Fruit fly (Drosophila melanogaster) whole organism, wandering third instar larva: ENCODE measurements around the gene mora.

ENCODE experiments used
- Abd-B ChIP-seq: fragments of >200 bp; optimal IDR thresholded peaks from 2 replicates; lab custom pipeline; 2017; ENCODE audit warnings: missing biosample characterization, missing genetic modification characterization
- CG32264 ChIP-seq: fragments of 200-800 bp; sonication (Bioruptor generic); optimal IDR thresholded peaks from 2 replicates; lab custom pipeline; 2016; ENCODE audit warnings: missing biosample characterization, missing genetic modification characterization
- CG9705 ChIP-seq: fragments of 200-800 bp; sonication (Bioruptor generic); optimal IDR thresholded peaks from 2 replicates; lab custom pipeline; 2018; ENCODE audit warnings: missing biosample characterization, mild to moderate bottlenecking, missing genetic modification characterization
- CrebA ChIP-seq: fragments of 200-800 bp; sonication (Bioruptor generic); optimal IDR thresholded peaks from 2 replicates; lab custom pipeline; 2016; ENCODE audit warnings: missing biosample characterization, mild to moderate bottlenecking, missing genetic modification characterization, borderline replicate concordance
- Dfd ChIP-seq: fragments of >200 bp; optimal IDR thresholded peaks from 2 replicates; lab custom pipeline; 2017; ENCODE audit warnings: missing biosample characterization, missing genetic modification characterization
- Dif ChIP-seq: fragments of 200-275, 200-300 bp; sonication (Bioruptor generic); optimal IDR thresholded peaks from 2 replicates; lab custom pipeline; 2018; ENCODE audit warnings: missing biosample characterization, missing genetic modification characterization; ENCODE audit not compliant: partially characterized antibody
- GATAd ChIP-seq: sonication (Bioruptor generic); optimal IDR thresholded peaks from 2 replicates; lab custom pipeline; 2016; ENCODE audit warnings: missing biosample characterization, missing genetic modification characterization
- HLH106 ChIP-seq: fragments of 200-800 bp; optimal IDR thresholded peaks from 3 replicates; lab custom pipeline; 2019; ENCODE audit warnings: missing biosample characterization, mild to moderate bottlenecking, missing genetic modification characterization, moderate library complexity
- Hnf4 ChIP-seq: fragments of 200-800 bp; sonication (Bioruptor generic); optimal IDR thresholded peaks from 2 replicates; lab custom pipeline; 2016; ENCODE audit warnings: missing biosample characterization, mild to moderate bottlenecking, missing genetic modification characterization
- Hr78 ChIP-seq: fragments of >200 bp; optimal IDR thresholded peaks from 2 replicates; lab custom pipeline; 2017; ENCODE audit warnings: missing biosample characterization, missing genetic modification characterization
- Hr83 ChIP-seq: fragments of 200-300 bp; sonication (Bioruptor generic); optimal IDR thresholded peaks from 2 replicates; lab custom pipeline; 2016; ENCODE audit warnings: missing biosample characterization, mild to moderate bottlenecking, missing genetic modification characterization, moderate library complexity; ENCODE audit not compliant: poor library complexity, severe bottlenecking
- Jra ChIP-seq: sonication (Bioruptor generic); optimal IDR thresholded peaks from 2 replicates; lab custom pipeline; 2016; ENCODE audit warnings: missing biosample characterization, missing genetic modification characterization
- Mio ChIP-seq: sonication (Bioruptor generic); optimal IDR thresholded peaks from 2 replicates; lab custom pipeline; 2016; ENCODE audit warnings: missing biosample characterization, missing genetic modification characterization
- Myc ChIP-seq: fragments of >200 bp; optimal IDR thresholded peaks from 2 replicates; lab custom pipeline; 2017
- N ChIP-seq: fragments of >200 bp; optimal IDR thresholded peaks from 2 replicates; lab custom pipeline; 2018; ENCODE audit warnings: missing biosample characterization, missing external identifiers, missing genetic modification characterization
- OdsH ChIP-seq: fragments of 200-800 bp; sonication (Bioruptor generic); optimal IDR thresholded peaks from 2 replicates; lab custom pipeline; 2016; ENCODE audit warnings: missing biosample characterization, mild to moderate bottlenecking, missing genetic modification characterization
- Rel ChIP-seq, 2 experiments: fragments of 200-800 bp; sonication (Bioruptor generic) in 1 of 2; optimal IDR thresholded peaks; 2 replicates in 1 of 2; 3 replicates in 1 of 2; lab custom pipeline; 2016 to 2019; ENCODE audit warnings: mild to moderate bottlenecking in 2 of 2, missing biosample characterization in 2 of 2, missing genetic modification characterization in 2 of 2, moderate library complexity in 1 of 2
- Sp1 ChIP-seq: fragments of 200-800 bp; sonication (Bioruptor generic); optimal IDR thresholded peaks from 3 replicates; lab custom pipeline; 2019; ENCODE audit warnings: missing biosample characterization, mild to moderate bottlenecking, missing genetic modification characterization, moderate library complexity
- Vsx2 ChIP-seq: fragments of 200-300, 225-300 bp; sonication (Bioruptor generic); optimal IDR thresholded peaks from 2 replicates; lab custom pipeline; 2018; ENCODE audit warnings: missing biosample characterization, missing genetic modification characterization; ENCODE audit not compliant: partially characterized antibody
- br ChIP-seq: fragments of 200-800 bp; sonication (Bioruptor generic); optimal IDR thresholded peaks from 2 replicates; lab custom pipeline; 2016; ENCODE audit warnings: missing biosample characterization, missing genetic modification characterization
- brk ChIP-seq: fragments of 200-800 bp; sonication (Bioruptor generic); optimal IDR thresholded peaks from 2 replicates; lab custom pipeline; 2016; ENCODE audit warnings: missing biosample characterization, mild to moderate bottlenecking, missing genetic modification characterization
- dl ChIP-seq, 2 experiments: fragments of 175-275, 200-275 bp in 1 of 2; fragments of 200-275 bp in 1 of 2; sonication (Bioruptor generic); optimal IDR thresholded peaks; lab custom pipeline; 2018; ENCODE audit warnings: mild to moderate bottlenecking in 2 of 2, missing biosample characterization in 2 of 2, missing genetic modification characterization in 2 of 2, moderate library complexity in 2 of 2; ENCODE audit not compliant: partially characterized antibody in 2 of 2, insufficient read depth in 1 of 2
- dmrt93B ChIP-seq: fragments of 200-800 bp; sonication (Bioruptor generic); optimal IDR thresholded peaks from 2 replicates; lab custom pipeline; 2018; ENCODE audit warnings: missing biosample characterization, mild to moderate bottlenecking, missing genetic modification characterization
- dsf ChIP-seq: sonication (Bioruptor generic); optimal IDR thresholded peaks from 2 replicates; lab custom pipeline; 2016; ENCODE audit warnings: missing biosample characterization, missing genetic modification characterization, borderline replicate concordance
- ey ChIP-seq: fragments of 200-800 bp; sonication (Bioruptor generic); optimal IDR thresholded peaks from 2 replicates; lab custom pipeline; 2016; ENCODE audit warnings: missing biosample characterization, missing genetic modification characterization
- foxo ChIP-seq, 2 experiments: fragments of 200-800 bp; sonication (Bioruptor generic); optimal IDR thresholded peaks; 2 replicates in 1 of 2; 3 replicates in 1 of 2; lab custom pipeline; 2016 to 2017; ENCODE audit warnings: missing biosample characterization in 2 of 2, missing genetic modification characterization in 2 of 2
- fru ChIP-seq: fragments of 200-800 bp; sonication (Bioruptor generic); optimal IDR thresholded peaks from 3 replicates; lab custom pipeline; 2016; ENCODE audit warnings: missing biosample characterization, mild to moderate bottlenecking, missing genetic modification characterization
- h ChIP-seq: fragments of 200-800 bp; sonication (Bioruptor generic); optimal IDR thresholded peaks from 3 replicates; lab custom pipeline; 2016; ENCODE audit warnings: missing biosample characterization, mild to moderate bottlenecking, missing genetic modification characterization
- jim ChIP-seq: fragments of 175-275, 200-325 bp; sonication (Bioruptor generic); optimal IDR thresholded peaks from 2 replicates; lab custom pipeline; 2016; ENCODE audit warnings: missing biosample characterization, mild to moderate bottlenecking, missing genetic modification characterization
- lola ChIP-seq: fragments of >200 bp; optimal IDR thresholded peaks from 2 replicates; lab custom pipeline; 2017; ENCODE audit warnings: missing biosample characterization, missing genetic modification characterization
- pan ChIP-seq: fragments of >200 bp; optimal IDR thresholded peaks from 2 replicates; lab custom pipeline; 2017
- psq ChIP-seq: fragments of 200-800 bp; sonication (Bioruptor generic); optimal IDR thresholded peaks from 3 replicates; lab custom pipeline; 2017; ENCODE audit warnings: missing biosample characterization, mild to moderate bottlenecking, missing genetic modification characterization, moderate library complexity
- rgr ChIP-seq: fragments of 200-800 bp; sonication (Bioruptor generic); optimal IDR thresholded peaks from 3 replicates; lab custom pipeline; 2016; ENCODE audit warnings: missing biosample characterization, mild to moderate bottlenecking, missing genetic modification characterization
- sage ChIP-seq: fragments of 200-800 bp; sonication (Bioruptor generic); optimal IDR thresholded peaks from 2 replicates; lab custom pipeline; 2016; ENCODE audit warnings: missing biosample characterization, mild to moderate bottlenecking, missing genetic modification characterization
- sv ChIP-seq: fragments of 200-800 bp; sonication (Bioruptor generic); optimal IDR thresholded peaks from 3 replicates; lab custom pipeline; 2016; ENCODE audit warnings: missing biosample characterization, missing genetic modification characterization
- tai ChIP-seq: sonication (Bioruptor generic); optimal IDR thresholded peaks from 2 replicates; lab custom pipeline; 2016; ENCODE audit warnings: missing biosample characterization, missing genetic modification characterization
- usp ChIP-seq: fragments of >200 bp; optimal IDR thresholded peaks from 2 replicates; lab custom pipeline; 2017; ENCODE audit warnings: missing biosample characterization, missing genetic modification characterization
- woc ChIP-seq: sonication (Bioruptor generic); optimal IDR thresholded peaks from 2 replicates; lab custom pipeline; 2016; ENCODE audit warnings: missing biosample characterization, mild to moderate bottlenecking, missing genetic modification characterization

Gene mora

DNA sequence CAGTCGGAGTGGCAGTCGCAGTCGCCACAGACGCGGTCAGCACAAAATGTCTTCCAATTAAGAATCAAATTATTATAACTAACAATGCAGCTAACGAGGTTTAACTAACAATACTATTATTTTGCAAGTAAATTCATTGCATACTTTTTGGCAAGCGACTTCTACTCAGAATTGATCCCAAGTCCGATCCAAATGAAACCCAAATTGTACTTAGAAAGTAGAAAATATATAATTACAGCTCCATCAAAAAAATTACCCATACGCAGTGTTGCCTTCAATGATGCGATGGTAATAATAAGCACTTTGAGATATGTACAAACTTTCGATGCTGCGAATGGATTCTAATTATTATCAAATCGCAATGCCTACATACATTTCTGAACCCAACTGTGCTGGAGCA lies 42.4 kb upstream of the mora start:
- no peak for TF ChIP-seq sage (GFP tag; lab: Kevin White, UChicago)
- peak; percentile 4 for TF ChIP-seq Hnf4 (GFP tag; lab: Kevin White, UChicago)
- TF ChIP-seq Hr83 (GFP tag; lab: Kevin White, UChicago): no peak
- peak in 1 of 2 experiments; percentile 55 for TF ChIP-seq foxo (GFP tag; optimal IDR thresholded peaks at IDR 0.05; lab: Kevin White, UChicago)
- no peak for TF ChIP-seq Hr78 (GFP tag; lab: Kevin White, UChicago)
- no peak for TF ChIP-seq Mio (GFP tag; lab: Kevin White, UChicago)
- TF ChIP-seq Jra (GFP tag; lab: Kevin White, UChicago): no peak
- peak; percentile 27 for TF ChIP-seq OdsH (GFP tag; lab: Kevin White, UChicago)
- no peak for TF ChIP-seq brk
- TF ChIP-seq GATAd (GFP tag; lab: Kevin White, UChicago): no peak
- TF ChIP-seq HLH106 (tag; lab: Kevin White, UChicago): peak; percentile 15
- peak; percentile 27 for TF ChIP-seq br (GFP tag; lab: Kevin White, UChicago)
- no peak for TF ChIP-seq Myc (lab: Kevin White, UChicago)
- peak; percentile 57 for TF ChIP-seq Sp1 (GFP tag; lab: Kevin White, UChicago)
- TF ChIP-seq Dif (GFP tag; lab: Kevin White, UChicago): no peak
- TF ChIP-seq N (GFP tag; lab: Kevin White, UChicago): no peak
- TF ChIP-seq dsf (GFP tag; lab: Kevin White, UChicago): no peak
- no peak for TF ChIP-seq dl (GFP tag; optimal IDR thresholded peaks at IDR 0.05; lab: Kevin White, UChicago; ENCODE audit: insufficient read depth in 1 of 2, partially characterized antibody in 2 of 2)
- no peak for TF ChIP-seq dmrt93B (GFP tag; lab: Kevin White, UChicago)
- TF ChIP-seq Dfd (GFP tag; lab: Kevin White, UChicago): no peak
- no peak for TF ChIP-seq tai (GFP tag; lab: Kevin White, UChicago)
- no peak for TF ChIP-seq sv (GFP tag; lab: Kevin White, UChicago)
- no peak for TF ChIP-seq pan (lab: Kevin White, UChicago)
- TF ChIP-seq jim (GFP tag; lab: Kevin White, UChicago): no peak
- no peak for TF ChIP-seq fru (GFP tag; lab: Kevin White, UChicago)
- no peak for TF ChIP-seq psq
- TF ChIP-seq CG32264 (GFP tag; lab: Kevin White, UChicago): no peak
- TF ChIP-seq h: peak; percentile 33
- TF ChIP-seq usp: no peak
- TF ChIP-seq ey (GFP tag; lab: Kevin White, UChicago): peak; percentile 31
- no peak for TF ChIP-seq CrebA (GFP tag; lab: Kevin White, UChicago)
- no peak for TF ChIP-seq CG9705 (GFP tag; lab: Kevin White, UChicago)
- no peak for TF ChIP-seq Rel (GFP tag; optimal IDR thresholded peaks at IDR 0.05; lab: Kevin White, UChicago)
- no peak for TF ChIP-seq Rel (tag; optimal IDR thresholded peaks at IDR 0.05; lab: Kevin White, UChicago)
- no peak for TF ChIP-seq Abd-B (GFP tag; lab: Kevin White, UChicago)
- TF ChIP-seq Vsx2: no peak
- TF ChIP-seq lola (GFP tag; lab: Kevin White, UChicago): no peak
- TF ChIP-seq woc: peak; percentile 38
- peak; percentile 16 for TF ChIP-seq rgr (GFP tag; lab: Kevin White, UChicago)

DNA sequence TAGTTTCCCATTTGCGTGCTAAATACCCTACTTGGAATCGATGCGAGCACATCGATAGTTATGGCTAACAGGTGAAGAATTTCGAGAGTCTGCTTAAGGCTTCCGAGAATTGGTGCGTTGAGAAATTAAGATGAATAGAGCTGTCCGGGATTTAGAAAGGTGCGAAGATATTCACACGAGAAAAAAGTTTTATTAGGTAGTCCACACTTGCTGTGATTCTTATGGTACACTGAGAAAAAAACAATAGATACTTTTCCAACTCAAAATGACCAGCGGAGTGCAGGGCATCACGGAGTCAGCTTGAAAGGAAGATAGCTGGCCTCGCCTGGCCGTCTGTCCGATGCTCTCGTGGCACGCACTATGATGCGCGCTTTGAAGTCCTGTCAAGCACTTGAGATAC lies 41.6 kb upstream of the mora start:
- TF ChIP-seq Dfd (GFP tag; lab: Kevin White, UChicago): no peak
- TF ChIP-seq jim (GFP tag; lab: Kevin White, UChicago): no peak
- TF ChIP-seq tai (GFP tag; lab: Kevin White, UChicago): no peak
- TF ChIP-seq HLH106 (tag; lab: Kevin White, UChicago): peak; percentile 62
- no peak for TF ChIP-seq CG9705 (GFP tag; lab: Kevin White, UChicago)
- no peak for TF ChIP-seq GATAd (GFP tag; lab: Kevin White, UChicago)
- peak; percentile 45 for TF ChIP-seq psq
- TF ChIP-seq Hr78 (GFP tag; lab: Kevin White, UChicago): no peak
- TF ChIP-seq rgr (GFP tag; lab: Kevin White, UChicago): peak; percentile 56
- no peak for TF ChIP-seq brk
- no peak for TF ChIP-seq pan (lab: Kevin White, UChicago)
- no peak for TF ChIP-seq Abd-B (GFP tag; lab: Kevin White, UChicago)
- TF ChIP-seq Vsx2: no peak
- TF ChIP-seq br (GFP tag; lab: Kevin White, UChicago): peak; percentile 66
- no peak for TF ChIP-seq sage (GFP tag; lab: Kevin White, UChicago)
- TF ChIP-seq dl (GFP tag; optimal IDR thresholded peaks at IDR 0.05; lab: Kevin White, UChicago; ENCODE audit: insufficient read depth in 1 of 2, partially characterized antibody in 2 of 2): no peak
- peak; percentile 13 for TF ChIP-seq dmrt93B (GFP tag; lab: Kevin White, UChicago)
- TF ChIP-seq lola (GFP tag; lab: Kevin White, UChicago): no peak
- peak in 1 of 2 experiments; percentile 72 for TF ChIP-seq foxo (GFP tag; optimal IDR thresholded peaks at IDR 0.05; lab: Kevin White, UChicago)
- TF ChIP-seq fru (GFP tag; lab: Kevin White, UChicago): peak; percentile 73
- peak; percentile 36 for TF ChIP-seq Hnf4 (GFP tag; lab: Kevin White, UChicago)
- peak; percentile 72 for TF ChIP-seq ey (GFP tag; lab: Kevin White, UChicago)
- TF ChIP-seq woc: peak; percentile 72
- no peak for TF ChIP-seq usp
- peak; percentile 49 for TF ChIP-seq OdsH (GFP tag; lab: Kevin White, UChicago)
- no peak for TF ChIP-seq Dif (GFP tag; lab: Kevin White, UChicago)
- TF ChIP-seq sv (GFP tag; lab: Kevin White, UChicago): no peak
- no peak for TF ChIP-seq CrebA (GFP tag; lab: Kevin White, UChicago)
- no peak for TF ChIP-seq Myc (lab: Kevin White, UChicago)
- TF ChIP-seq N (GFP tag; lab: Kevin White, UChicago): no peak
- TF ChIP-seq Rel (GFP tag; optimal IDR thresholded peaks at IDR 0.05; lab: Kevin White, UChicago): no peak
- TF ChIP-seq Rel (tag; optimal IDR thresholded peaks at IDR 0.05; lab: Kevin White, UChicago): no peak
- no peak for TF ChIP-seq Mio (GFP tag; lab: Kevin White, UChicago)
- peak; percentile 61 for TF ChIP-seq Sp1 (GFP tag; lab: Kevin White, UChicago)
- TF ChIP-seq Jra (GFP tag; lab: Kevin White, UChicago): peak; percentile 22
- TF ChIP-seq dsf (GFP tag; lab: Kevin White, UChicago): no peak
- peak; percentile 73 for TF ChIP-seq h
- TF ChIP-seq CG32264 (GFP tag; lab: Kevin White, UChicago): peak; percentile 0
- TF ChIP-seq Hr83 (GFP tag; lab: Kevin White, UChicago): no peak
- TF ChIP-seq, all 38 proteins: peak for 15
